Fruit fly (Drosophila melanogaster) whole organism, wandering third instar larva: ENCODE measurements around the gene Prx2.

Experiments
- CG32264 ChIP-seq: fragments of 200-800 bp; sonication (Bioruptor generic); optimal IDR thresholded peaks from 2 replicates; lab custom pipeline; 2016; ENCODE audit warnings: missing biosample characterization, missing genetic modification characterization
- CG9705 ChIP-seq: fragments of 200-800 bp; sonication (Bioruptor generic); optimal IDR thresholded peaks from 2 replicates; lab custom pipeline; 2018; ENCODE audit warnings: missing biosample characterization, mild to moderate bottlenecking, missing genetic modification characterization
- CrebA ChIP-seq: fragments of 200-800 bp; sonication (Bioruptor generic); optimal IDR thresholded peaks from 2 replicates; lab custom pipeline; 2016; ENCODE audit warnings: missing biosample characterization, mild to moderate bottlenecking, missing genetic modification characterization, borderline replicate concordance
- Dfd ChIP-seq: fragments of >200 bp; optimal IDR thresholded peaks from 2 replicates; lab custom pipeline; 2017; ENCODE audit warnings: missing biosample characterization, missing genetic modification characterization
- Dif ChIP-seq: fragments of 200-275, 200-300 bp; sonication (Bioruptor generic); optimal IDR thresholded peaks from 2 replicates; lab custom pipeline; 2018; ENCODE audit warnings: missing biosample characterization, missing genetic modification characterization; ENCODE audit not compliant: partially characterized antibody
- GATAd ChIP-seq: sonication (Bioruptor generic); optimal IDR thresholded peaks from 2 replicates; lab custom pipeline; 2016; ENCODE audit warnings: missing biosample characterization, missing genetic modification characterization
- HLH106 ChIP-seq: fragments of 200-800 bp; optimal IDR thresholded peaks from 3 replicates; lab custom pipeline; 2019; ENCODE audit warnings: missing biosample characterization, mild to moderate bottlenecking, missing genetic modification characterization, moderate library complexity
- Hnf4 ChIP-seq: fragments of 200-800 bp; sonication (Bioruptor generic); optimal IDR thresholded peaks from 2 replicates; lab custom pipeline; 2016; ENCODE audit warnings: missing biosample characterization, mild to moderate bottlenecking, missing genetic modification characterization
- Hr78 ChIP-seq: fragments of >200 bp; optimal IDR thresholded peaks from 2 replicates; lab custom pipeline; 2017; ENCODE audit warnings: missing biosample characterization, missing genetic modification characterization
- Hr83 ChIP-seq: fragments of 200-300 bp; sonication (Bioruptor generic); optimal IDR thresholded peaks from 2 replicates; lab custom pipeline; 2016; ENCODE audit warnings: missing biosample characterization, mild to moderate bottlenecking, missing genetic modification characterization, moderate library complexity; ENCODE audit not compliant: poor library complexity, severe bottlenecking
- Jra ChIP-seq: sonication (Bioruptor generic); optimal IDR thresholded peaks from 2 replicates; lab custom pipeline; 2016; ENCODE audit warnings: missing biosample characterization, missing genetic modification characterization
- Mio ChIP-seq: sonication (Bioruptor generic); optimal IDR thresholded peaks from 2 replicates; lab custom pipeline; 2016; ENCODE audit warnings: missing biosample characterization, missing genetic modification characterization
- Myc ChIP-seq: fragments of >200 bp; optimal IDR thresholded peaks from 2 replicates; lab custom pipeline; 2017
- Rel ChIP-seq, 2 experiments: fragments of 200-800 bp; sonication (Bioruptor generic) in 1 of 2; optimal IDR thresholded peaks; 2 replicates in 1 of 2; 3 replicates in 1 of 2; lab custom pipeline; 2016 to 2019; ENCODE audit warnings: mild to moderate bottlenecking in 2 of 2, missing biosample characterization in 2 of 2, missing genetic modification characterization in 2 of 2, moderate library complexity in 1 of 2
- Sp1 ChIP-seq: fragments of 200-800 bp; sonication (Bioruptor generic); optimal IDR thresholded peaks from 3 replicates; lab custom pipeline; 2019; ENCODE audit warnings: missing biosample characterization, mild to moderate bottlenecking, missing genetic modification characterization, moderate library complexity
- br ChIP-seq: fragments of 200-800 bp; sonication (Bioruptor generic); optimal IDR thresholded peaks from 2 replicates; lab custom pipeline; 2016; ENCODE audit warnings: missing biosample characterization, missing genetic modification characterization
- dl ChIP-seq, 2 experiments: fragments of 175-275, 200-275 bp in 1 of 2; fragments of 200-275 bp in 1 of 2; sonication (Bioruptor generic); optimal IDR thresholded peaks; lab custom pipeline; 2018; ENCODE audit warnings: mild to moderate bottlenecking in 2 of 2, missing biosample characterization in 2 of 2, missing genetic modification characterization in 2 of 2, moderate library complexity in 2 of 2; ENCODE audit not compliant: partially characterized antibody in 2 of 2, insufficient read depth in 1 of 2
- dmrt93B ChIP-seq: fragments of 200-800 bp; sonication (Bioruptor generic); optimal IDR thresholded peaks from 2 replicates; lab custom pipeline; 2018; ENCODE audit warnings: missing biosample characterization, mild to moderate bottlenecking, missing genetic modification characterization
- ey ChIP-seq: fragments of 200-800 bp; sonication (Bioruptor generic); optimal IDR thresholded peaks from 2 replicates; lab custom pipeline; 2016; ENCODE audit warnings: missing biosample characterization, missing genetic modification characterization
- foxo ChIP-seq, 2 experiments: fragments of 200-800 bp; sonication (Bioruptor generic); optimal IDR thresholded peaks; 2 replicates in 1 of 2; 3 replicates in 1 of 2; lab custom pipeline; 2016 to 2017; ENCODE audit warnings: missing biosample characterization in 2 of 2, missing genetic modification characterization in 2 of 2
- fru ChIP-seq: fragments of 200-800 bp; sonication (Bioruptor generic); optimal IDR thresholded peaks from 3 replicates; lab custom pipeline; 2016; ENCODE audit warnings: missing biosample characterization, mild to moderate bottlenecking, missing genetic modification characterization
- h ChIP-seq: fragments of 200-800 bp; sonication (Bioruptor generic); optimal IDR thresholded peaks from 3 replicates; lab custom pipeline; 2016; ENCODE audit warnings: missing biosample characterization, mild to moderate bottlenecking, missing genetic modification characterization
- jim ChIP-seq: fragments of 175-275, 200-325 bp; sonication (Bioruptor generic); optimal IDR thresholded peaks from 2 replicates; lab custom pipeline; 2016; ENCODE audit warnings: missing biosample characterization, mild to moderate bottlenecking, missing genetic modification characterization
- pan ChIP-seq: fragments of >200 bp; optimal IDR thresholded peaks from 2 replicates; lab custom pipeline; 2017
- psq ChIP-seq: fragments of 200-800 bp; sonication (Bioruptor generic); optimal IDR thresholded peaks from 3 replicates; lab custom pipeline; 2017; ENCODE audit warnings: missing biosample characterization, mild to moderate bottlenecking, missing genetic modification characterization, moderate library complexity
- rgr ChIP-seq: fragments of 200-800 bp; sonication (Bioruptor generic); optimal IDR thresholded peaks from 3 replicates; lab custom pipeline; 2016; ENCODE audit warnings: missing biosample characterization, mild to moderate bottlenecking, missing genetic modification characterization
- sv ChIP-seq: fragments of 200-800 bp; sonication (Bioruptor generic); optimal IDR thresholded peaks from 3 replicates; lab custom pipeline; 2016; ENCODE audit warnings: missing biosample characterization, missing genetic modification characterization
- usp ChIP-seq: fragments of >200 bp; optimal IDR thresholded peaks from 2 replicates; lab custom pipeline; 2017; ENCODE audit warnings: missing biosample characterization, missing genetic modification characterization
- woc ChIP-seq: sonication (Bioruptor generic); optimal IDR thresholded peaks from 2 replicates; lab custom pipeline; 2016; ENCODE audit warnings: missing biosample characterization, mild to moderate bottlenecking, missing genetic modification characterization

Gene Prx2

DNA sequence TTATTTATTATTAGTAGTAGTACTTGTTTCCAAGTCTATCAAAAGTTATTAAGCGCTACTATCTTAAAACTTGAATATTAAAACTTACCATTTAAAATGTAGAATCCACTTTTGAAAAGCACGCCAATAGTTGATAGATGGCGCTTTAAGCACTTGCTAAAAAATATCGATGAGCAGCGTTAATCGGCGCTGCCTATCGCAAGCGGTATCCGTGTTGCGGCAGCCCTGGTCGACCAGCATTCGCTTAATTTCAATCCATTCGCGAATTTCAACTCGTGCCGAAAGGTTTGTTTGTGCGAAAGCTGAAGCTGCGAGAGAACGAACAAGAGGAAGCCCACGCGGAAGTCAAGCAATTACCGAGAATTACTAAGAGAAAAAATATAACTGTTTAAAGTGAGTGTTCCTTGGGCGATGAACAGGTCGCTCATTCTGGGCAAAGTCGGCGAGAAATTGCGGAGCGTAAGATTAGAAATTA is at the start of gene Prx2:
Gene Prx2, plus strand, starts transcription at position 253 of the 475 bp plus-strand sequence.
- TF ChIP-seq br (GFP tag; lab: Kevin White, UChicago) (peak; percentile 17), foxo (GFP tag; optimal IDR thresholded peaks at IDR 0.05; lab: Kevin White, UChicago) (peak in 1 of 2 experiments; percentile 44), Dfd (GFP tag; lab: Kevin White, UChicago) (no peak), Jra (GFP tag; lab: Kevin White, UChicago) (no peak), dl (GFP tag; optimal IDR thresholded peaks at IDR 0.05; lab: Kevin White, UChicago; ENCODE audit: insufficient read depth in 1 of 2, partially characterized antibody in 2 of 2) (no peak), fru (GFP tag; lab: Kevin White, UChicago) (peak; percentile 42), Hr83 (GFP tag; lab: Kevin White, UChicago) (peak; percentile 80), usp (GFP tag; lab: Kevin White, UChicago) (no peak), rgr (GFP tag; lab: Kevin White, UChicago) (peak; percentile 17), Mio (GFP tag; lab: Kevin White, UChicago) (no peak), sv (no peak), ey (GFP tag; lab: Kevin White, UChicago) (no peak), Dif (GFP tag; lab: Kevin White, UChicago) (peak; percentile 49), CG32264 (GFP tag; lab: Kevin White, UChicago) (no peak), dmrt93B (GFP tag; lab: Kevin White, UChicago) (no peak), jim (GFP tag; lab: Kevin White, UChicago) (peak; percentile 57), Hr78 (GFP tag; lab: Kevin White, UChicago) (no peak), Myc (no peak), Sp1 (GFP tag; lab: Kevin White, UChicago) (peak; percentile 56), Rel (GFP tag; optimal IDR thresholded peaks at IDR 0.05; lab: Kevin White, UChicago) (no peak), Rel (tag; optimal IDR thresholded peaks at IDR 0.05; lab: Kevin White, UChicago) (peak; percentile 60), h (GFP tag; lab: Kevin White, UChicago) (peak; percentile 42), Hnf4 (peak; percentile 14), CG9705 (GFP tag; lab: Kevin White, UChicago) (peak; percentile 21)

DNA sequence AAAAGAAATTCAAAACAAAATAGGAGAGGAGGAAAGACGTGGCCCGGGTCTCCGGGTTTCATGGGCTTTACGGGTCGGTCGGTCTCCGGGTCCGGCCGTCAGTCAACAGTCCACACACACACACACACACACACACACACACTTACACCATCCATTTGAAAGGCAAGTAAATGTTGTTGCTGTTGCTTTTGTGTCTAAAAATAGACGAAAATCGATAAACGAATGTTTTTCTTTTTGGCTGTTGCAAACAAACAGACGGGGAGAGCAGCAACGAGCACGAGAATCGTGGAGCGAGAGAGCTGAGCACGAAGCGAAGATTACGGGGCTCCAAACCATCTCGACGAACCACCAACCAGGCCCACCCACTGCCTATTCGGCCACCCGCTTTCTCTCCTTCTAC is 49.4 kb upstream of the Prx2 start:
- TF ChIP-seq Rel (GFP tag; optimal IDR thresholded peaks at IDR 0.05; lab: Kevin White, UChicago), result no peak
- TF ChIP-seq Rel (tag; optimal IDR thresholded peaks at IDR 0.05; lab: Kevin White, UChicago), result peak; percentile 54
- TF ChIP-seq woc (GFP tag; lab: Kevin White, UChicago), result no peak
- peak in 1 of 2 experiments; percentile 6 for TF ChIP-seq dl (GFP tag; optimal IDR thresholded peaks at IDR 0.05; lab: Kevin White, UChicago; ENCODE audit: insufficient read depth in 1 of 2, partially characterized antibody in 2 of 2)

DNA sequence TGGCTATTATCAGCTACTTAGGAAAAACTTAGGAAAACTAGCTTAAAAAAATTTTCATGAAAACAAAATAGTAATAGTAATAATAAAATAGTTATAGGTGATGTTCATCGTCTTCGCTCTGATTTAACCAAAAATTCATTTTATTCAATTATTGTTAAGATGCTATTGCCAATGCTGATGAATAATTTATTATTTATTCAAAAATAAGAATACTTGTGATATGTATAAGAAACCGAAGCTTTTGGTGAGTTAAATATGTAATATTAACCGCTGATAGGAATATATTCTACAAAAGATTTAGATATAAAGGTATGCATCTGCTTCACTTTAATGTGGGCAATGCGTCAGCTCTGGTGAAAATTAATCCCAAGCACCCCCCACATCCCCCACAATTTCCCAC is 48.9 kb upstream of the Prx2 start:
- no peak for TF ChIP-seq psq (GFP tag; lab: Kevin White, UChicago)
- no peak for TF ChIP-seq CrebA (GFP tag; lab: Kevin White, UChicago)
- no peak for TF ChIP-seq sv
- TF ChIP-seq pan (lab: Kevin White, UChicago), result no peak
- no peak for TF ChIP-seq Dif (GFP tag; lab: Kevin White, UChicago)
- TF ChIP-seq HLH106 (tag; lab: Kevin White, UChicago), result no peak
- no peak for TF ChIP-seq dmrt93B (GFP tag; lab: Kevin White, UChicago)
- TF ChIP-seq Hnf4, result no peak
- no peak for TF ChIP-seq jim (GFP tag; lab: Kevin White, UChicago)
- TF ChIP-seq rgr (GFP tag; lab: Kevin White, UChicago), result no peak
- TF ChIP-seq Jra (GFP tag; lab: Kevin White, UChicago), result no peak
- no peak for TF ChIP-seq Dfd (GFP tag; lab: Kevin White, UChicago)
- no peak for TF ChIP-seq dl (GFP tag; optimal IDR thresholded peaks at IDR 0.05; lab: Kevin White, UChicago; ENCODE audit: insufficient read depth in 1 of 2, partially characterized antibody in 2 of 2)
- no peak for TF ChIP-seq GATAd (GFP tag; lab: Kevin White, UChicago)

DNA sequence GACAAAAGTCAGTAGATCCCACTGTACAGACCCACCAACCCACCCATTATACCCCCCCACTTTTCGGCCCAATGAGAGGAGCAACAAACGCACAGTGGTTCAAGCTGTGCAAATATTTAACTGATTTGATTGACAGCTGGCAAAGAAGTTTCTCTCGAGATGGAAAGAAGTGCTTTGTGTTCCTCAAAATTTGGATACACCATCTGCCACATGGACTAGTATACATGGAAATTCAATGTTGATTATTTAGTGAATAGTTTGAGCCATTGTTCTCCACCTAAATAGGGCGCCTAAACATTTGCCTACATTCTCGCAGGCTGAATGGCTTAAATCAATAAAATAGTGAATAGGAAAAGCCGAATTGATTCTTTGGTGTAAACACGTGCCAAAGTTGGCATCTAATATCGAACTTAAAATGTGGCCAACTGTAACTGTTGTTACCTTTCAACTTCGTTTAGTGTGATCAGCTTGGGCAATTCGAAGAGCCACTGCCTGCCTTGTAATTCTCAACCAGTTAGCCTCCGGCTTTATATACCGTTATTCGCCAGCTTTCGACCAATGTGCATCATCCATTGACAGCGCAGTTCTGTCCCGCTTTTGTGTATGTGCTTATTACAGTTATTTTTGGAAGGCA is 48.3 kb upstream of the Prx2 start:
- TF ChIP-seq CrebA (GFP tag; lab: Kevin White, UChicago) (no peak), ey (GFP tag; lab: Kevin White, UChicago) (no peak), woc (GFP tag; lab: Kevin White, UChicago) (no peak), rgr (GFP tag; lab: Kevin White, UChicago) (no peak), jim (GFP tag; lab: Kevin White, UChicago) (no peak), Rel (GFP tag; optimal IDR thresholded peaks at IDR 0.05; lab: Kevin White, UChicago) (no peak), Rel (tag; optimal IDR thresholded peaks at IDR 0.05; lab: Kevin White, UChicago) (no peak), Hr83 (GFP tag; lab: Kevin White, UChicago) (no peak), Dif (GFP tag; lab: Kevin White, UChicago) (no peak), Dfd (GFP tag; lab: Kevin White, UChicago) (no peak)
